Worm (Caenorhabditis elegans) whole organism, midembryonic: ENCODE data around the gene fnta-1.

Source experiments
- T22C8.4 ChIP-seq: fragments of 200-800 bp; sonication (Bioruptor generic); IDR thresholded peaks from 2 replicates; pipeline ENCODE4 v1.3.6; 2022; ENCODE audit warnings: missing genetic modification characterization, missing compliant biosample characterization
- cog-1 ChIP-seq: sonication (generic microtip); optimal IDR thresholded peaks from 2 replicates; lab custom pipeline; 2016; ENCODE audit warnings: missing genetic modification characterization, missing compliant biosample characterization
- flt-1 ChIP-seq: fragments of 200-800 bp; sonication (Bioruptor generic); IDR thresholded peaks from 2 replicates; pipeline ENCODE4 v1.3.6; 2022; ENCODE audit warnings: missing genetic modification characterization, missing compliant biosample characterization
- klf-2 ChIP-seq: fragments of 200-800 bp; sonication (Bioruptor generic); conservative IDR thresholded peaks from 2 replicates; pipeline ENCODE4 v1.3.6; 2022; ENCODE audit warnings: missing genetic modification reagents, missing genetic modification characterization, missing compliant biosample characterization
- med-1 ChIP-seq: sonication (generic microtip); optimal IDR thresholded peaks from 2 replicates; lab custom pipeline; 2017; ENCODE audit warnings: missing genetic modification characterization, mild to moderate bottlenecking, missing compliant biosample characterization, antibody characterized with exemption, missing genetic modification reagents; ENCODE audit not compliant: insufficient read depth
- ref-1 ChIP-seq: fragments of 200-800 bp; sonication (Bioruptor generic); conservative IDR thresholded peaks from 2 replicates; pipeline ENCODE4 v1.3.6; 2022; ENCODE audit warnings: missing genetic modification reagents, missing genetic modification characterization, missing compliant biosample characterization
- tab-1 ChIP-seq: fragments of 200-800 bp; sonication (Bioruptor generic); IDR thresholded peaks from 2 replicates; pipeline ENCODE4 v1.3.6; 2022; ENCODE audit warnings: missing genetic modification characterization, missing compliant biosample characterization
- ztf-23 ChIP-seq: fragments of 200-800 bp; sonication (Bioruptor generic); IDR thresholded peaks from 2 replicates; pipeline ENCODE4 v1.3.6; 2022; ENCODE audit warnings: missing genetic modification reagents, missing genetic modification characterization, missing compliant biosample characterization
- ztf-29 ChIP-seq: fragments of 200-800 bp; sonication (Bioruptor generic); IDR thresholded peaks from 2 replicates; pipeline ENCODE4 v1.3.6; 2022; ENCODE audit warnings: missing genetic modification reagents, missing genetic modification characterization, missing compliant biosample characterization

fnta-1 gene

DNA sequence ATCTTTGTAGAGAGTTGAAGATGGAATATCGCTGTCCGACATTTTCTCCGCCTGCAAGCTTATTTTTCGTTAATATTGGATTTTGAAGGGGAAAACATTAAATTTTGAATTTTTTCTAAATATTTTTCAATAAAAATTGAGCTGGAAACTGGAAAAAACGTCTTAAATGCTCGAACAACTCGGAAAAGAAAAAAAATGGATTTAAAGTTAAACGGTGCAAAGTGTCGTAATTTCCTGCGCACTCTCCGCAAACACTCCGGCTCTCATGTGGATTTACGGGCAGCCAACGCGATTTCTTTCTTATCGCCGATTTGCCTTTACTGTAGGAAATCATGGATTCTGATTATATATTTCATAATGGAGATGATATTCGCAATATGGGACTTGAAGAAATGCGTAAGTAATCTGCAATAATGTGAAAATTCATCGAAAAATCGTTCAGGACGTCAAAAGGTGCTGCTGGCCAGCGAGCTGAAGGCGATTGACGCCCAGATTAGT, at the start of gene fnta-1, which contains the start of gene cogc-8:
fnta-1 (minus strand) TSS at position 51 of the 498 bp plus-strand sequence.
cogc-8 (plus strand) TSS at position 195 of the 498 bp plus-strand sequence.
- TF ChIP-seq ref-1 (GFP tag; lab: Robert Waterston, UW) (no peak), cog-1 (tag; lab: Kevin White, UChicago) (no peak), tab-1 (GFP tag; lab: Robert Waterston, UW) (no peak), flt-1 (GFP tag; lab: Robert Waterston, UW) (no peak), ztf-23 (GFP tag; lab: Robert Waterston, UW) (no peak), med-1 (GFP tag; lab: Kevin White, UChicago) (no peak), ztf-29 (GFP tag; lab: Robert Waterston, UW) (no peak), klf-2 (no peak), T22C8.4 (GFP tag; lab: Robert Waterston, UW) (no peak)

ce11 chrIV:288027-288426, 47.9 kb upstream of the fnta-1 start, which contains the start of gene T21D12.14:
TSS of gene T21D12.14 (minus strand) at chrIV:288127.
- TF ChIP-seq klf-2 = no peak
- no peak for TF ChIP-seq tab-1 (GFP tag; lab: Robert Waterston, UW)
- TF ChIP-seq ref-1 (GFP tag; lab: Robert Waterston, UW) = no peak
- TF ChIP-seq med-1 (GFP tag; lab: Kevin White, UChicago) = no peak
- TF ChIP-seq flt-1 (GFP tag; lab: Robert Waterston, UW) = no peak
- TF ChIP-seq cog-1 (tag; lab: Kevin White, UChicago) = no peak
- no peak for TF ChIP-seq ztf-23 (GFP tag; lab: Robert Waterston, UW)
- TF ChIP-seq ztf-29 (GFP tag; lab: Robert Waterston, UW) = no peak
- no peak for TF ChIP-seq T22C8.4 (GFP tag; lab: Robert Waterston, UW)

- TF ChIP-seq T22C8.4 (GFP tag; lab: Robert Waterston, UW) = no peak
- TF ChIP-seq ztf-29 (GFP tag; lab: Robert Waterston, UW) = no peak
- no peak for TF ChIP-seq ztf-23 (GFP tag; lab: Robert Waterston, UW)
- no peak for TF ChIP-seq cog-1 (tag; lab: Kevin White, UChicago)
- no peak for TF ChIP-seq med-1 (GFP tag; lab: Kevin White, UChicago)
- TF ChIP-seq tab-1 (GFP tag; lab: Robert Waterston, UW) = no peak
- no peak for TF ChIP-seq klf-2
- no peak for TF ChIP-seq ref-1 (GFP tag; lab: Robert Waterston, UW)
- TF ChIP-seq flt-1 (GFP tag; lab: Robert Waterston, UW) = no peak
These were observed 43.2 kb upstream of the fnta-1 start, which contains the start of gene best-19 for ce11 chrIV:283347-283746. TSS of gene best-19 (plus strand) at chrIV:283647.

- TF ChIP-seq ztf-29 (GFP tag; lab: Robert Waterston, UW) (no peak), ztf-23 (GFP tag; lab: Robert Waterston, UW) (no peak), ref-1 (GFP tag; lab: Robert Waterston, UW) (no peak), T22C8.4 (GFP tag; lab: Robert Waterston, UW) (no peak), tab-1 (GFP tag; lab: Robert Waterston, UW) (no peak), med-1 (GFP tag; lab: Kevin White, UChicago) (no peak), cog-1 (tag; lab: Kevin White, UChicago) (no peak), flt-1 (GFP tag; lab: Robert Waterston, UW) (no peak), klf-2 (no peak)
These were observed 41.9 kb upstream of the fnta-1 start for ce11 chrIV:282008-282407.

DNA sequence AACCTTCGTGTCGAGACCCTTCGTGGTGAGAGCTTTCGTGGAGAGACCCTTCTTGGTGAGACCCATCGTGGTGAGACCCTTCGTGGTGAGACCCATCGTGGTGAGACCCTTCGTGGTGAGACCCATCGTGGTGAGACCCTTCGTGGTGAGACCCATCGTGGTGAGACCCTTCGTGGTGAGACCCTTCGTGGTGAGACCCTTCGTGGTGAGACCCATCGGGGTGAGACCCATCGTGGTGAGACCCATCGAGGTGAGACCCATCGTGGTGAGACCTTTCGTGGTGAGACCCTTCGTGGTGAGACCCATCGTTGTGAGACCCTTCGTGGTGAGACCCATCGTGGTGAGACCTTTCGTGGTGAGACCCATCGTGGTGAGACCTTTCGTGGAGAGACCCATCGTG, 41.1 kb upstream of the fnta-1 start:
- TF ChIP-seq ztf-23 (GFP tag; lab: Robert Waterston, UW) = peak; percentile 38; the same call in 1 of the 2 replicates

DNA sequence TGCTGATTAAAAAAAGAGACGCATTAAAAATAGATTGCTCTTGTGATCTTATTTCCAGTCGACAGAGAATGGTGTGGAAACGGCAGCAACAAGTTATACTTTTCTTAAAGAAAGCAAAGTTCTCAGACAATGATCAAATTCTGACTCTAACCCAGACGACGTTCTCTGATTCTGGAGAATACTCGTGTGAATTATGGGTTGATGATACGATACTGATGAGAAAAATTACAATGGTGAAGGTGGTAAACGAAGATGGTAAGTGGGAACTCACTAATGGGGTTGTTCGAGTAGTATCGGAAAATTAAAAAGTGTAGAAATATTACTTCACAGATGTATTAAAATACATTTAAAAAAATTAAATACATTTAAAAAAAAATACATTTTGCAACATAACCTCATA, 38.2 kb upstream of the fnta-1 start:
- TF ChIP-seq flt-1 (GFP tag; lab: Robert Waterston, UW) = no peak
- TF ChIP-seq ztf-23 (GFP tag; lab: Robert Waterston, UW) = no peak
- TF ChIP-seq T22C8.4 (GFP tag; lab: Robert Waterston, UW) = no peak
- no peak for TF ChIP-seq tab-1 (GFP tag; lab: Robert Waterston, UW)
- TF ChIP-seq ztf-29 (GFP tag; lab: Robert Waterston, UW) = no peak
- no peak for TF ChIP-seq ref-1 (GFP tag; lab: Robert Waterston, UW)
- TF ChIP-seq cog-1 (tag; lab: Kevin White, UChicago) = no peak
- no peak for TF ChIP-seq med-1 (GFP tag; lab: Kevin White, UChicago)
- TF ChIP-seq klf-2 = no peak

ce11 chrIV:275146-275545, 35.0 kb upstream of the fnta-1 start:
- TF ChIP-seq ref-1 (GFP tag; lab: Robert Waterston, UW) (no peak), med-1 (GFP tag; lab: Kevin White, UChicago) (no peak), T22C8.4 (GFP tag; lab: Robert Waterston, UW) (no peak), cog-1 (tag; lab: Kevin White, UChicago) (no peak), flt-1 (GFP tag; lab: Robert Waterston, UW) (no peak), ztf-29 (GFP tag; lab: Robert Waterston, UW) (no peak), ztf-23 (GFP tag; lab: Robert Waterston, UW) (no peak), tab-1 (GFP tag; lab: Robert Waterston, UW) (no peak), klf-2 (no peak)

DNA sequence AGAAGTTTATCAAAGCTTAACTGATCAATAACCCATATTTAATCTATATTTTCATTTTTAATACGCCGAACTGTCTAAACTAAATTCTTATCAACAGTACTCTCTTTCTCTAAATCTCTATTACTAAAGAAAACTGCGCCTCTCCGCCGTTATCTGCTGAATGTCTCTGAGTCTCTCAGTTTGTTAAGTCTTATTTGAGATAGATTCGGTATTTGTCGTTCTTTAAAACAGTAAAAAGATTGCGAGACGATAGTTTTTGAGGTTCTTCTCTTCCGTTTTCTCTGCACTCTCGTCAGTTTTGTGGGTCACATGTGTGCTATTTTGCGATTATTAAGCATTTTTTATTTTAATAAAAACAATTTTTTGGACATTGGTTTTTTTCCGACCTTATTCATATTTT, 34.1 kb upstream of the fnta-1 start, which contains the start of gene sma-10:
sma-10 (plus strand) TSS at position 236 of the 400 bp plus-strand sequence.
- TF ChIP-seq ztf-23 (GFP tag; lab: Robert Waterston, UW) = no peak

DNA sequence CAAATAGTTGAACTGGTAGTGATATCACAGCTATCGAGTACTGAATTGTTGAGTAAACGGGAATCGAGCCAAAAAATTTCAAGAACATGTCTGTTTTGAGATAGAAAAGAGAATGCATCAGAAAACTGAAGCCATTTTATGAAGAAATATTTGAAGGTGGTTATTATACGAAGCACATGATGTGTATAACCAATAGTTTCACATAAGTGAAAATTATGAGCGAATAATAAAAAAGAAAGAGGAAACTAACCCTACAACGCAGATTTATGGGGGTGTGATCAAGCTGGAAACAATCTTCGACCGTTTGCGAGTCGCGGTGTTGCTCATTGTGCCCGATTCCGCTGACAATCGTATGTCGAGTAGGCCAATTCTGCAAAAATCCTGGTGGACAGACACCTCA, 33.2 kb upstream of the fnta-1 start, which contains the start of gene srh-282:
srh-282 (minus strand) TSS at position 101 of the 400 bp plus-strand sequence.
- TF ChIP-seq med-1 (GFP tag; lab: Kevin White, UChicago) (no peak), cog-1 (tag; lab: Kevin White, UChicago) (no peak), tab-1 (GFP tag; lab: Robert Waterston, UW) (no peak), ztf-29 (GFP tag; lab: Robert Waterston, UW) (no peak), klf-2 (no peak)
